Worm (Caenorhabditis elegans) whole organism, L3 larva: ENCODE results near the gene C28D4.7.

Experiments used
- ama-1 ChIP-seq: fragments of 150-350 bp; optimal IDR thresholded peaks from 2 replicates; lab custom pipeline; 2018
- ceh-16 ChIP-seq: sonication (generic microtip); optimal IDR thresholded peaks from 2 replicates; lab custom pipeline; 2017; ENCODE audit warnings: missing biosample characterization, missing genetic modification characterization
- elt-1 ChIP-seq: fragments of 150-350 bp; optimal IDR thresholded peaks from 2 replicates; lab custom pipeline; 2014; ENCODE audit warnings: missing biosample characterization, missing genetic modification characterization
- elt-2 ChIP-seq: sonication (generic microtip); optimal IDR thresholded peaks from 2 replicates; lab custom pipeline; 2016; ENCODE audit warnings: missing genetic modification reagents, mild to moderate bottlenecking, missing genetic modification characterization, missing compliant biosample characterization
- fkh-10 ChIP-seq: sonication (generic microtip); optimal IDR thresholded peaks from 2 replicates; lab custom pipeline; 2017; ENCODE audit warnings: missing biosample characterization, missing genetic modification reagents, missing genetic modification characterization
- lin-39 ChIP-seq: fragments of 150-350 bp; optimal IDR thresholded peaks from 2 replicates; lab custom pipeline; 2018; ENCODE audit warnings: missing biosample characterization, missing genetic modification reagents, missing genetic modification characterization
- nhr-25 ChIP-seq: sonication (generic microtip); optimal IDR thresholded peaks from 2 replicates; lab custom pipeline; 2017; ENCODE audit warnings: missing biosample characterization, missing genetic modification characterization
- nhr-77 ChIP-seq: fragments of 150-350 bp; optimal IDR thresholded peaks from 2 replicates; lab custom pipeline; 2014; ENCODE audit warnings: missing biosample characterization, missing genetic modification characterization
- pha-4 ChIP-seq: fragments of 150-350 bp; optimal IDR thresholded peaks from 2 replicates; lab custom pipeline; 2014; ENCODE audit warnings: missing biosample characterization, missing genetic modification reagents, missing genetic modification characterization
- skn-1 ChIP-seq: fragments of 150-350 bp; optimal IDR thresholded peaks from 2 replicates; lab custom pipeline; 2014; ENCODE audit warnings: missing biosample characterization, missing genetic modification characterization
- tbx-2 ChIP-seq: sonication (generic microtip); optimal IDR thresholded peaks from 2 replicates; lab custom pipeline; 2016; ENCODE audit warnings: mild to moderate bottlenecking, missing genetic modification characterization, missing compliant biosample characterization
- unc-39 ChIP-seq: sonication (generic microtip); optimal IDR thresholded peaks from 4 replicates; lab custom pipeline; 2017; ENCODE audit warnings: missing biosample characterization, missing genetic modification characterization
- ztf-11 ChIP-seq: fragments of 150-350 bp; optimal IDR thresholded peaks from 2 replicates; lab custom pipeline; 2014; ENCODE audit warnings: missing biosample characterization, missing genetic modification characterization

DNA sequence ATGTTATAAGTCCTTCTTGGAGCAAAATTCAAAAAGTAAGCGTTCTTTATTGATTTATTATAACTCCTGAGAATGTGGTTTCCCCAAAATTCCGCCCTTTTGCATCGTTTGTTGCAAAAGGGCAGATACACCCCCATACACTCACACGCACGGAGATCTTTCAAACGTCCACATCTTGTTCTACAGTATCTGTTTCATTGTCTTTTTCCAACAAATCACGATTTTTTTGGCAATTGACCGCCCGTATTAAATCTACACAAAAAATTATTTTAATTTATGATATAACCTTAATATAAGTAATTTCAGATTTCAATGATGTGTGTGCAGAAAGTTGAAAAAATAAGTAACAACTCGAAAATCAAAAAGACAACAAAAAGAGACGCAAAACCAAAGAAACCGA lies 46.5 kb upstream of the C28D4.7 start, which contains the start of gene T13F2.4:
- TF ChIP-seq ceh-16 (tag; lab: Kevin White, UChicago) (no peak), nhr-25 (tag; lab: Kevin White, UChicago) (no peak), fkh-10 (GFP tag; lab: Kevin White, UChicago) (no peak), ama-1 (lab: Kevin White, UChicago) (no peak), pha-4 (tag; lab: Kevin White, UChicago) (no peak), nhr-77 (tag; lab: Kevin White, UChicago) (no peak), elt-1 (tag; lab: Kevin White, UChicago) (no peak), unc-39 (tag; lab: Kevin White, UChicago) (no peak), tbx-2 (tag; lab: Kevin White, UChicago) (no peak), elt-2 (tag; lab: Kevin White, UChicago) (no peak), skn-1 (no peak), ztf-11 (tag; lab: Kevin White, UChicago) (no peak), lin-39 (no peak)
